Fruit fly (Drosophila melanogaster) whole organism, prepupa: ENCODE measurements around the gene mxt.

ENCODE experiments used
- CG10631 ChIP-seq: fragments of 200-800 bp; sonication (Bioruptor generic); optimal IDR thresholded peaks from 2 replicates; lab custom pipeline; 2016; ENCODE audit warnings: missing biosample characterization, missing genetic modification characterization
- CG11294 ChIP-seq: fragments of 200-800 bp; sonication (Bioruptor generic); IDR thresholded peaks from 2 replicates; pipeline ENCODE4 v1.3.6; 2022; ENCODE audit warnings: missing biosample characterization, missing genetic modification characterization
- CG11762 ChIP-seq: fragments of 200-800 bp; sonication (Bioruptor generic); optimal IDR thresholded peaks from 3 replicates; lab custom pipeline; 2016; ENCODE audit warnings: missing biosample characterization, missing genetic modification characterization; ENCODE audit not compliant: insufficient read depth
- CG11902 ChIP-seq: fragments of 200-800 bp; sonication (Bioruptor generic); optimal IDR thresholded peaks from 3 replicates; lab custom pipeline; 2016; ENCODE audit warnings: missing biosample characterization, missing genetic modification characterization
- CG15336 ChIP-seq: fragments of 200-800 bp; sonication (Bioruptor generic); IDR thresholded peaks from 2 replicates; pipeline ENCODE4 v1.3.6; 2022; ENCODE audit warnings: missing biosample characterization, missing genetic modification characterization
- CG1621 ChIP-seq: fragments of 200-800 bp; sonication (Bioruptor generic); optimal IDR thresholded peaks from 3 replicates; lab custom pipeline; 2018; ENCODE audit warnings: missing biosample characterization, mild to moderate bottlenecking, missing genetic modification characterization
- CG3032 ChIP-seq: fragments of 200-800 bp; optimal IDR thresholded peaks from 2 replicates; lab custom pipeline; 2019; ENCODE audit warnings: missing biosample characterization, mild to moderate bottlenecking, missing genetic modification characterization, moderate library complexity
- CG31627 ChIP-seq: fragments of 200-800 bp; sonication (Bioruptor generic); optimal IDR thresholded peaks from 3 replicates; lab custom pipeline; 2016; ENCODE audit warnings: missing biosample characterization, missing genetic modification characterization
- CG32006 ChIP-seq: fragments of 200-800 bp; sonication (Bioruptor generic); optimal IDR thresholded peaks from 3 replicates; lab custom pipeline; 2017; ENCODE audit warnings: missing biosample characterization, mild to moderate bottlenecking, missing genetic modification characterization
- CG3919 ChIP-seq: fragments of 200-800 bp; sonication (Bioruptor generic); optimal IDR thresholded peaks from 3 replicates; lab custom pipeline; 2016; ENCODE audit warnings: missing biosample characterization, missing genetic modification characterization
- CG6163 ChIP-seq: fragments of 200-800 bp; sonication (Bioruptor generic); IDR thresholded peaks from 3 replicates; pipeline ENCODE4 v1.3.6; 2022; ENCODE audit warnings: missing biosample characterization, missing genetic modification characterization
- CG6276 ChIP-seq: fragments of 200-800 bp; sonication (Bioruptor generic); optimal IDR thresholded peaks from 2 replicates; lab custom pipeline; 2017; ENCODE audit warnings: missing biosample characterization, mild to moderate bottlenecking, missing genetic modification characterization
- CG6792 ChIP-seq: fragments of 200-800 bp; sonication (Bioruptor generic); optimal IDR thresholded peaks from 3 replicates; lab custom pipeline; 2016; ENCODE audit warnings: missing biosample characterization, missing genetic modification characterization
- CG6854 ChIP-seq: fragments of 200-800 bp; sonication (Bioruptor generic); optimal IDR thresholded peaks from 2 replicates; lab custom pipeline; 2017; ENCODE audit warnings: missing biosample characterization, mild to moderate bottlenecking, missing genetic modification characterization
- CG7368 ChIP-seq: fragments of 200-800 bp; sonication (Bioruptor generic); optimal IDR thresholded peaks from 3 replicates; lab custom pipeline; 2016; ENCODE audit warnings: missing biosample characterization, missing genetic modification characterization
- CG8119 ChIP-seq: fragments of 200-800 bp; sonication (Bioruptor generic); IDR thresholded peaks from 3 replicates; pipeline ENCODE4 v1.3.6; 2022; ENCODE audit warnings: missing biosample characterization, missing genetic modification characterization
- CG8319 ChIP-seq: fragments of 200-800 bp; sonication (Bioruptor generic); optimal IDR thresholded peaks from 3 replicates; lab custom pipeline; 2016; ENCODE audit warnings: missing biosample characterization, missing genetic modification characterization
- CG8632 ChIP-seq: fragments of 200-800 bp; sonication (Bioruptor generic); optimal IDR thresholded peaks from 3 replicates; lab custom pipeline; 2016; ENCODE audit warnings: missing biosample characterization, missing genetic modification characterization
- Eip78C ChIP-seq: fragments of 200-800 bp; sonication (Bioruptor generic); peaks from one replicate; lab custom pipeline; 2016; ENCODE audit warnings: missing biosample characterization, missing genetic modification characterization
- Ets21C ChIP-seq: fragments of 200-800 bp; sonication (Bioruptor generic); optimal IDR thresholded peaks from 3 replicates; lab custom pipeline; 2016; ENCODE audit warnings: missing biosample characterization, missing genetic modification characterization
- Ets96B ChIP-seq: fragments of 200-800 bp; optimal IDR thresholded peaks from 2 replicates; lab custom pipeline; 2019; ENCODE audit warnings: missing biosample characterization, mild to moderate bottlenecking, missing genetic modification characterization, moderate library complexity
- Gug ChIP-seq: fragments of 200-800 bp; sonication (Bioruptor generic); IDR thresholded peaks from 2 replicates; pipeline ENCODE4 v1.3.6; 2022; ENCODE audit warnings: missing biosample characterization, missing genetic modification characterization
- Hr38 ChIP-seq: sonication (Bioruptor generic); optimal IDR thresholded peaks from 2 replicates; lab custom pipeline; 2016; ENCODE audit warnings: missing biosample characterization, missing genetic modification characterization
- Hr39 ChIP-seq: fragments of 200-800 bp; sonication (Bioruptor generic); optimal IDR thresholded peaks from 2 replicates; lab custom pipeline; 2016; ENCODE audit warnings: missing biosample characterization, missing genetic modification characterization
- Hr4 ChIP-seq: fragments of 200-800 bp; sonication (Bioruptor generic); optimal IDR thresholded peaks from 3 replicates; lab custom pipeline; 2016; ENCODE audit warnings: missing biosample characterization, missing genetic modification characterization
- Lpt ChIP-seq: fragments of 200-800 bp; sonication (Bioruptor generic); optimal IDR thresholded peaks from 3 replicates; lab custom pipeline; 2016; ENCODE audit warnings: missing biosample characterization, missing genetic modification characterization
- Met ChIP-seq: fragments of 200-800 bp; sonication (Bioruptor generic); optimal IDR thresholded peaks from 3 replicates; lab custom pipeline; 2016; ENCODE audit warnings: missing biosample characterization, missing genetic modification characterization
- OdsH ChIP-seq: fragments of 200-800 bp; sonication (Bioruptor generic); optimal IDR thresholded peaks from 3 replicates; lab custom pipeline; 2016; ENCODE audit warnings: missing biosample characterization, missing genetic modification characterization
- Sox102F ChIP-seq: fragments of 200-800 bp; sonication (Bioruptor generic); optimal IDR thresholded peaks from 2 replicates; lab custom pipeline; 2016; ENCODE audit warnings: missing biosample characterization, mild to moderate bottlenecking, missing genetic modification characterization
- Sox14 ChIP-seq: fragments of 200-800 bp; sonication (Bioruptor generic); optimal IDR thresholded peaks from 3 replicates; lab custom pipeline; 2016; ENCODE audit warnings: missing biosample characterization, missing genetic modification characterization
- Sox15 ChIP-seq: fragments of 200-800 bp; sonication (Bioruptor generic); optimal IDR thresholded peaks from 3 replicates; lab custom pipeline; 2016; ENCODE audit warnings: missing biosample characterization, missing genetic modification characterization
- achi ChIP-seq: fragments of 200-800 bp; sonication (Bioruptor generic); optimal IDR thresholded peaks from 3 replicates; lab custom pipeline; 2016; ENCODE audit warnings: missing biosample characterization, missing genetic modification characterization
- acj6 ChIP-seq: fragments of 200-800 bp; sonication (Bioruptor generic); optimal IDR thresholded peaks from 3 replicates; lab custom pipeline; 2016; ENCODE audit warnings: missing biosample characterization, missing genetic modification characterization
- cyc ChIP-seq: fragments of 200-800 bp; sonication (Bioruptor generic); optimal IDR thresholded peaks from 3 replicates; lab custom pipeline; 2016; ENCODE audit warnings: missing biosample characterization, missing genetic modification characterization
- dsx ChIP-seq: fragments of 200-800 bp; optimal IDR thresholded peaks from 3 replicates; lab custom pipeline; 2019; ENCODE audit warnings: missing biosample characterization, mild to moderate bottlenecking, missing genetic modification characterization, moderate library complexity; ENCODE audit not compliant: poor library complexity, severe bottlenecking
- eg ChIP-seq: fragments of 200-800 bp; sonication (Bioruptor generic); IDR thresholded peaks from 3 replicates; pipeline ENCODE4 v1.3.6; 2022; ENCODE audit warnings: missing biosample characterization, missing genetic modification characterization
- esn ChIP-seq: fragments of 200-800 bp; sonication (Bioruptor generic); optimal IDR thresholded peaks from 2 replicates; lab custom pipeline; 2016; ENCODE audit warnings: missing biosample characterization, mild to moderate bottlenecking, missing genetic modification characterization, moderate library complexity
- fd59A ChIP-seq: fragments of 200-800 bp; sonication (Bioruptor generic); optimal IDR thresholded peaks from 2 replicates; lab custom pipeline; 2017; ENCODE audit warnings: missing biosample characterization, mild to moderate bottlenecking, missing genetic modification characterization, missing genetic modification reagents
- fd85E ChIP-seq: fragments of 200-800 bp; sonication (Bioruptor generic); optimal IDR thresholded peaks from 3 replicates; lab custom pipeline; 2016; ENCODE audit warnings: missing biosample characterization, missing genetic modification characterization
- fkh ChIP-seq: fragments of 200-800 bp; sonication (Bioruptor generic); optimal IDR thresholded peaks from 3 replicates; lab custom pipeline; 2017; ENCODE audit warnings: missing biosample characterization, mild to moderate bottlenecking, missing genetic modification characterization, moderate library complexity
- lz ChIP-seq: fragments of 200-800 bp; sonication (Bioruptor generic); optimal IDR thresholded peaks from 3 replicates; lab custom pipeline; 2016; ENCODE audit warnings: missing biosample characterization, missing genetic modification characterization
- net ChIP-seq: fragments of 200-800 bp; sonication (Bioruptor generic); optimal IDR thresholded peaks from 3 replicates; lab custom pipeline; 2016; ENCODE audit warnings: missing biosample characterization, missing genetic modification characterization
- ss ChIP-seq, 2 experiments: fragments of 200-800 bp; sonication (Bioruptor generic); optimal IDR thresholded peaks; 2 replicates in 1 of 2; 3 replicates in 1 of 2; lab custom pipeline; 2017 to 2018; ENCODE audit warnings: mild to moderate bottlenecking in 2 of 2, missing biosample characterization in 2 of 2, missing genetic modification characterization in 2 of 2, moderate library complexity in 1 of 2
- svp ChIP-seq: fragments of 200-800 bp; sonication (Bioruptor generic); peaks from one replicate; lab custom pipeline; 2016; ENCODE audit warnings: missing biosample characterization, missing genetic modification characterization

mxt gene

DNA sequence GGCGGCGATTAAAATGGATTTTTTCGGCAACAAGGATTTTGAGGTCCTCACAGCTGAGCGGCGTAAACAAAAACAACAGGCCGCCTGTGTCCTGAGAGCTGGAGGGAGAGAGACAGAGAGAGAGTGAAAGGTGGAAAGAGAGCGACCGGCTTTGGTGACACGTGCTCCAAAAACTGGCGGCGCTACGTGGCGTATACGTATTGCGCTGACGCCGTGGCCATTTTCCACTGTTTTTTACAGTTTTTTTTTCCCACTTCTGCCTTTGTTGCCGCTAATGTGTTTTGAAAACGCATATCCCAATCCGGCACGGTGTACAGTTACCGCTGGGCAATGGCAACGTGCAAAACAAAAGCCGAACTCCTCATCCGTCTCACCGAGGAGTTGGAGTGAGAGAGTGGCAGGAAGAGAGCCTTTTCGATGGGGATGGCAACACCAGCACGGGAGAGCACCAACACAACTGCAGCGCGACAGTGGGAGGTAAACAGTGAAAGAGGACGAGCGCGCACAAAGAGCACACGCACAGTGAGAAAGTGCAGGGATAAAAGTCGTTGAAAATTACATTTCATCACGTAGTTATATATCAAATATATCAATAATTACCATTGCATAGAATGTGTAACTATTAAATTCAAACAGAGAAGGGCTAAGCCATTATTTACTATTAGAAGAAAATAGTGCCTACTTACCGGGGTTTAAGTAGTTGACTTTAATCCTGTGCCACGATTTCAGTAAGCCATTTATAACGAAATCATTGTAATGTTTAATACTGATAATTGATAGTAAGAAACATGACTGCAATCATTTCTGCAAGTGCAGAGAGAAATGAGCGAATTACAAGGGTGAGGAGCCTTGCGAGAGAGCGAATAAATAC lies 26.4 kb downstream of the mxt start (continued):
- TF ChIP-seq Ets21C (peak; percentile 65), Sox15 (GFP tag; lab: Kevin White, UChicago) (peak; percentile 51), CG7368 (GFP tag; lab: Kevin White, UChicago) (peak; percentile 53), CG1621 (tag; lab: Kevin White, UChicago) (peak; percentile 58), Hr38 (GFP tag; lab: Kevin White, UChicago) (no peak), CG32006 (GFP tag; lab: Kevin White, UChicago) (peak; percentile 82), CG8319 (GFP tag; lab: Kevin White, UChicago) (peak; percentile 19), OdsH (GFP tag; lab: Kevin White, UChicago) (peak; percentile 53), CG6854 (GFP tag; lab: Kevin White, UChicago) (peak; percentile 1), net (GFP tag; lab: Kevin White, UChicago) (no peak), fd59A (GFP tag; lab: Kevin White, UChicago) (peak; percentile 82), dsx (GFP tag; lab: Kevin White, UChicago) (peak; percentile 76), Hr4 (GFP tag; lab: Kevin White, UChicago) (peak; percentile 71), CG6276 (GFP tag; lab: Kevin White, UChicago) (no peak), Ets96B (tag; lab: Kevin White, UChicago) (peak; percentile 75), Lpt (GFP tag; lab: Kevin White, UChicago) (peak; percentile 28), CG6792 (GFP tag; lab: Kevin White, UChicago) (peak; percentile 79), Gug (GFP tag; lab: Robert Waterston, UW) (peak; percentile 49), Sox102F (peak; percentile 75), CG10631 (GFP tag; lab: Kevin White, UChicago) (peak; percentile 88), esn (peak; percentile 89), Met (GFP tag; lab: Kevin White, UChicago) (peak; percentile 81), CG8119 (GFP tag; lab: Robert Waterston, UW) (peak; percentile 42; the same call in 2 of the 3 replicates), Sox14 (GFP tag; lab: Kevin White, UChicago) (peak; percentile 78), cyc (GFP tag; lab: Kevin White, UChicago) (peak; percentile 71), ss (GFP tag; optimal IDR thresholded peaks at IDR 0.05; lab: Kevin White, UChicago) (no peak), CG3032 (tag; lab: Kevin White, UChicago) (peak; percentile 78), CG11762 (GFP tag; lab: Kevin White, UChicago) (peak; percentile 68), acj6 (GFP tag; lab: Kevin White, UChicago) (peak; percentile 82), fkh (GFP tag; lab: Kevin White, UChicago) (no peak), lz (GFP tag; lab: Kevin White, UChicago) (peak; percentile 77), CG15336 (GFP tag; lab: Robert Waterston, UW) (peak; percentile 34), Hr39 (GFP tag; lab: Kevin White, UChicago) (peak; percentile 78), CG8632 (GFP tag; lab: Kevin White, UChicago) (peak; percentile 64), Eip78C (no peak), CG11902 (peak; percentile 72), CG11294 (GFP tag; lab: Robert Waterston, UW) (peak; percentile 17; the same call in 1 of the 2 replicates)

DNA sequence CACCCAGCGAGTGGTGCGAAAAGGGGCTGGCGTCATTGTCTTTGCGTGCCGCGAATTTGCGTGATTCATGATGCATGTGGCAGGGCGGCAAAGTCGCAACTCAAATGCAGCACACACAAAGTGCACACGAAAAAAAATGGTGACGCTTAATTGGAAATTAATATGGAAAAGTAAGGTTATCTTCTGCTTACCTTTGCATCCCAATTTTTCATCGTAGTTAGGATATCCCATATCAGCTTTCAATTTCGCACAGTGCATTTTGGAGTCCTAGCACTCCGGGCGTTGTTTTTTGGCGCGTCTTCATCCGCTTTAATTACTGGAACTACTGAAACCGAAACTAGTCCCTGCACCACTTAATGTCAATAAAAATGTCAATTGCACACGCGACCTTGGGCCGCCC lies 27.1 kb downstream of the mxt start:
- TF ChIP-seq Hr39 (GFP tag; lab: Kevin White, UChicago), result peak; percentile 28
- peak; percentile 23 for TF ChIP-seq CG31627 (GFP tag; lab: Kevin White, UChicago)
- TF ChIP-seq CG10631 (GFP tag; lab: Kevin White, UChicago), result peak; percentile 40
- TF ChIP-seq CG6163 (GFP tag; lab: Robert Waterston, UW), result peak; percentile 53; the same call in 2 of the 3 replicates
- peak; percentile 19 for TF ChIP-seq Sox14 (GFP tag; lab: Kevin White, UChicago)
- TF ChIP-seq CG3919 (GFP tag; lab: Kevin White, UChicago), result peak; percentile 18
- TF ChIP-seq Eip78C, result peak; percentile 70
- TF ChIP-seq achi (GFP tag; lab: Kevin White, UChicago), result no peak
- peak; percentile 27 for TF ChIP-seq CG32006 (GFP tag; lab: Kevin White, UChicago)
- no peak; the same call in 1 of the 2 replicates for TF ChIP-seq CG11294 (GFP tag; lab: Robert Waterston, UW)
- no peak for TF ChIP-seq Lpt (GFP tag; lab: Kevin White, UChicago)
- TF ChIP-seq net (GFP tag; lab: Kevin White, UChicago), result no peak
- no peak for TF ChIP-seq Sox102F
- peak; percentile 37 for TF ChIP-seq Hr4 (GFP tag; lab: Kevin White, UChicago)
- peak; percentile 35 for TF ChIP-seq OdsH (GFP tag; lab: Kevin White, UChicago)
- TF ChIP-seq fd85E (GFP tag; lab: Kevin White, UChicago), result no peak
- peak; percentile 1 for TF ChIP-seq acj6 (GFP tag; lab: Kevin White, UChicago)
- peak; percentile 35 for TF ChIP-seq svp (GFP tag; lab: Kevin White, UChicago)
- no peak for TF ChIP-seq lz (GFP tag; lab: Kevin White, UChicago)
- peak; percentile 59 for TF ChIP-seq eg (GFP tag; lab: Robert Waterston, UW)
